Fruit fly (Drosophila melanogaster): ENCODE data around the gene Exd2.

DNA sequence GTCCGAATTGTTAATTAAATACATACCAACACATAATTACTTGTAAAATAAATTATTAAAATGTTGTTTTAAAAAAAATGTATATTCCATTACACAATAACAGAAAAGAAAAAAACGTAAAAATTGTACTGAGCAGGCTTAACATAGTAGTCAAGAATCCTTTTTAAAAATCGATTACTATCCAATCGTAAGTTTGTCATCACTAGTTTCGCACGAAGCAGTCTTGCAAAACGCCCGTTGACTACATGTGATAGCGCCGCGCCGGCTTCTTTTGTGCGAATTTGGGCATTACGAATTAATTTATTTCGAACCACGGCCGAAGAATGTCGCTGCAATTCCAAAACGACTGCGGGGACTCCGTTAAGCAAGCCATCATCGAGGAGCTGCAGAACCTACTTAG is 23.1 kb downstream of the Exd2 start, which contains the start of gene Ipo9:
- TF ChIP-seq pan (optimal IDR thresholded peaks at IDR 0.05) (no peak), psq (GFP tag; optimal IDR thresholded peaks at IDR 0.05) (no peak), OdsH (GFP tag; optimal IDR thresholded peaks at IDR 0.05) (no peak), sage (GFP tag; optimal IDR thresholded peaks at IDR 0.05) (no peak), Hr78 (GFP tag; optimal IDR thresholded peaks at IDR 0.05) (no peak), Hnf4 (GFP tag; optimal IDR thresholded peaks at IDR 0.05) (no peak), usp (GFP tag; optimal IDR thresholded peaks at IDR 0.05) (no peak), N (GFP tag; optimal IDR thresholded peaks at IDR 0.05) (no peak), br (GFP tag; optimal IDR thresholded peaks at IDR 0.05) (no peak), Myc (optimal IDR thresholded peaks at IDR 0.05) (no peak), fru (GFP tag; optimal IDR thresholded peaks at IDR 0.05) (no peak), woc (GFP tag; optimal IDR thresholded peaks at IDR 0.05) (no peak), HLH106 (tag; optimal IDR thresholded peaks at IDR 0.05) (no peak)
